Fruit fly (Drosophila melanogaster) whole organism, embryonic: ENCODE data around the gene CG6178.
A peak's percentile ranks its signal among the peaks of the same experiment; 100 is the strongest.

Experiments
- Aef1 ChIP-seq: fragments of 200-800 bp; sonication (Bioruptor generic); IDR thresholded peaks from 3 replicates; pipeline ENCODE4 v1.3.6; 2022; ENCODE audit warnings: missing biosample characterization, missing genetic modification characterization
- Atf-2 ChIP-seq: fragments of 200-800 bp; sonication (Bioruptor generic); optimal IDR thresholded peaks from 2 replicates; lab custom pipeline; 2016; ENCODE audit warnings: missing biosample characterization, missing genetic modification characterization
- Awh ChIP-seq: fragments of 200-800 bp; sonication (Bioruptor generic); IDR thresholded peaks from 2 replicates; pipeline ENCODE4, ENCODE4 v1.3.6; 2022; ENCODE audit warnings: missing biosample characterization, missing genetic modification characterization
- CG10565 ChIP-seq: fragments of 200-800 bp; sonication (Bioruptor generic); optimal IDR thresholded peaks from 3 replicates; lab custom pipeline; 2016; ENCODE audit warnings: missing biosample characterization, mild to moderate bottlenecking, missing genetic modification characterization
- CG11560 ChIP-seq: fragments of 200-800 bp; sonication (Bioruptor generic); IDR thresholded peaks from 3 replicates; pipeline ENCODE4 v1.3.6; 2022; ENCODE audit warnings: missing biosample characterization, missing genetic modification characterization
- CG11723 ChIP-seq: fragments of 200-800 bp; sonication (Bioruptor generic); optimal IDR thresholded peaks from 2 replicates; lab custom pipeline; 2017; ENCODE audit warnings: missing biosample characterization, mild to moderate bottlenecking, missing genetic modification characterization
- CG12236 ChIP-seq: fragments of 200-800 bp; sonication (Bioruptor generic); optimal IDR thresholded peaks from 2 replicates; lab custom pipeline; 2016; ENCODE audit warnings: missing biosample characterization, missing genetic modification characterization
- CG12659 ChIP-seq: fragments of 200-800 bp; sonication (Bioruptor generic); optimal IDR thresholded peaks from 3 replicates; lab custom pipeline; 2017; ENCODE audit warnings: mild to moderate bottlenecking, missing biosample characterization, missing genetic modification reagents, missing genetic modification characterization
- CG14441 ChIP-seq: fragments of 200-800 bp; sonication (Bioruptor generic); IDR thresholded peaks from 2 replicates; pipeline ENCODE4 v1.3.6; 2022; ENCODE audit warnings: missing biosample characterization, missing genetic modification characterization
- CG15269 ChIP-seq: fragments of 200-800 bp; sonication (Bioruptor generic); optimal IDR thresholded peaks from 2 replicates; lab custom pipeline; 2018; ENCODE audit warnings: missing biosample characterization, mild to moderate bottlenecking, missing genetic modification characterization, moderate library complexity
- CG15514 ChIP-seq: fragments of 200-800 bp; sonication (Bioruptor generic); optimal IDR thresholded peaks from 3 replicates; lab custom pipeline; 2017; ENCODE audit warnings: missing biosample characterization, missing genetic modification characterization, mild to moderate bottlenecking, moderate library complexity, missing genetic modification reagents
- CG1602 ChIP-seq: fragments of 200-800 bp; sonication (Bioruptor generic); optimal IDR thresholded peaks from 3 replicates; lab custom pipeline; 2016; ENCODE audit warnings: missing biosample characterization, missing genetic modification characterization
- CG18262 ChIP-seq: fragments of 200-800 bp; optimal IDR thresholded peaks from 3 replicates; lab custom pipeline; 2019; ENCODE audit warnings: missing biosample characterization, mild to moderate bottlenecking, missing genetic modification characterization, moderate library complexity
- CG18476 ChIP-seq: fragments of 200-800 bp; sonication (Bioruptor generic); optimal IDR thresholded peaks from 2 replicates; lab custom pipeline; 2016; ENCODE audit warnings: missing biosample characterization, mild to moderate bottlenecking, missing genetic modification characterization
- CG2889 ChIP-seq: fragments of 200-800 bp; sonication (Bioruptor generic); IDR thresholded peaks from 3 replicates; pipeline ENCODE4 v1.3.6; 2022; ENCODE audit warnings: missing biosample characterization, missing genetic modification characterization
- CG30020 ChIP-seq: fragments of 200-800 bp; optimal IDR thresholded peaks from 2 replicates; lab custom pipeline; 2019; ENCODE audit warnings: missing biosample characterization, mild to moderate bottlenecking, missing genetic modification characterization, moderate library complexity
- CG3065 ChIP-seq: fragments of 200-800 bp; sonication (Bioruptor generic); optimal IDR thresholded peaks from 2 replicates; lab custom pipeline; 2016; ENCODE audit warnings: missing biosample characterization, missing genetic modification characterization
- CG33557 ChIP-seq: fragments of 200-800 bp; sonication (Bioruptor generic); optimal IDR thresholded peaks from 2 replicates; lab custom pipeline; 2019; ENCODE audit warnings: missing biosample characterization, mild to moderate bottlenecking, missing genetic modification characterization, moderate library complexity
- CG3726 ChIP-seq: fragments of 200-800 bp; sonication (Bioruptor generic); IDR thresholded peaks from 3 replicates; pipeline ENCODE4, ENCODE4 v1.3.6; 2022; ENCODE audit warnings: missing biosample characterization, missing genetic modification characterization
- CG3838 ChIP-seq: fragments of 200-800 bp; sonication (Bioruptor generic); optimal IDR thresholded peaks from 3 replicates; lab custom pipeline; 2016; ENCODE audit warnings: missing biosample characterization, missing genetic modification characterization
- CG3995 ChIP-seq: fragments of 200-800 bp; sonication (Bioruptor generic); optimal IDR thresholded peaks from 3 replicates; lab custom pipeline; 2016; ENCODE audit warnings: missing biosample characterization, missing genetic modification characterization
- CG42726 ChIP-seq: fragments of 200-800 bp; sonication (Bioruptor generic); IDR thresholded peaks from 2 replicates; pipeline ENCODE4 v1.3.6; 2022; ENCODE audit warnings: missing biosample characterization, missing genetic modification characterization; ENCODE audit not compliant: partially characterized antibody
- CG4424 ChIP-seq: fragments of 200-800 bp; sonication (Bioruptor generic); optimal IDR thresholded peaks from 3 replicates; lab custom pipeline; 2016; ENCODE audit warnings: missing biosample characterization, missing genetic modification characterization
- CG4854 ChIP-seq: fragments of 200-800 bp; sonication (Bioruptor generic); optimal IDR thresholded peaks from 2 replicates; lab custom pipeline; 2016; ENCODE audit warnings: missing biosample characterization, missing genetic modification characterization, inconsistent platforms
- CG6654 ChIP-seq: fragments of 200-800 bp; sonication (Bioruptor generic); optimal IDR thresholded peaks from 2 replicates; lab custom pipeline; 2017; ENCODE audit warnings: missing biosample characterization, mild to moderate bottlenecking, missing genetic modification characterization
- CG8478 ChIP-seq: fragments of >200 bp; optimal IDR thresholded peaks from 2 replicates; lab custom pipeline; 2018
- CoRest ChIP-seq: fragments of 200-800 bp; sonication (Bioruptor generic); optimal IDR thresholded peaks from 3 replicates; lab custom pipeline; 2018; ENCODE audit warnings: missing biosample characterization, mild to moderate bottlenecking, missing genetic modification characterization, moderate library complexity
- Dll ChIP-seq: fragments of 200-800 bp; sonication (Bioruptor generic); IDR thresholded peaks from 4 replicates; pipeline ENCODE4 v1.3.6; 2022; ENCODE audit warnings: missing biosample characterization, missing genetic modification characterization; ENCODE audit not compliant: partially characterized antibody
- Fer2 ChIP-seq: fragments of 200-800 bp; sonication (Bioruptor generic); optimal IDR thresholded peaks from 2 replicates; lab custom pipeline; 2018; ENCODE audit warnings: missing biosample characterization, mild to moderate bottlenecking, missing genetic modification characterization, moderate library complexity
- Fer3 ChIP-seq: fragments of 200-800 bp; sonication (Bioruptor generic); optimal IDR thresholded peaks from 2 replicates; lab custom pipeline; 2018; ENCODE audit warnings: missing biosample characterization, mild to moderate bottlenecking, missing genetic modification characterization, moderate library complexity
- Gug ChIP-seq: fragments of 200-800 bp; sonication (Bioruptor generic); IDR thresholded peaks from 4 replicates; pipeline ENCODE4 v1.3.6; 2022; ENCODE audit warnings: missing biosample characterization, missing genetic modification characterization
- HLH3B ChIP-seq: fragments of 200-800 bp; sonication (Bioruptor generic); IDR thresholded peaks from 2 replicates; pipeline ENCODE4 v1.3.6; 2022; ENCODE audit warnings: missing biosample characterization, missing genetic modification characterization
- Nf-YB ChIP-seq: fragments of 200-800 bp; sonication (Bioruptor generic); optimal IDR thresholded peaks from 3 replicates; lab custom pipeline; 2019; ENCODE audit warnings: missing biosample characterization, mild to moderate bottlenecking, missing genetic modification characterization, moderate library complexity
- Ravus ChIP-seq: fragments of 200-800 bp; sonication (Bioruptor generic); IDR thresholded peaks from 2 replicates; pipeline ENCODE4 v1.3.6; 2022; ENCODE audit warnings: missing biosample characterization, missing genetic modification characterization
- Rx ChIP-seq: fragments of 200-800 bp; sonication (Bioruptor generic); IDR thresholded peaks from 2 replicates; pipeline ENCODE4 v1.3.6; 2022; ENCODE audit warnings: missing biosample characterization, missing genetic modification characterization
- Scr ChIP-seq: fragments of 200-800 bp; sonication (Bioruptor generic); IDR thresholded peaks from 2 replicates; pipeline ENCODE4 v1.3.6; 2022; ENCODE audit warnings: missing biosample characterization, missing genetic modification characterization; ENCODE audit not compliant: partially characterized antibody
- Sry-δ ChIP-seq: fragments of 200-800 bp; sonication (Bioruptor generic); optimal IDR thresholded peaks from 2 replicates; lab custom pipeline; 2016; ENCODE audit warnings: missing biosample characterization, missing genetic modification characterization
- br ChIP-seq: fragments of >200 bp; optimal IDR thresholded peaks from 2 replicates; lab custom pipeline; 2017
- chn ChIP-seq: fragments of 200-800 bp; sonication (Bioruptor generic); optimal IDR thresholded peaks from 2 replicates; lab custom pipeline; 2016; ENCODE audit warnings: missing biosample characterization, missing genetic modification characterization
- dpn ChIP-seq, 2 experiments: fragments of 200-800 bp; sonication (Bioruptor generic); optimal IDR thresholded peaks; 3 replicates each; lab custom pipeline; 2016; ENCODE audit warnings: missing biosample characterization in 2 of 2, missing genetic modification characterization in 2 of 2
- kni ChIP-seq: fragments of 200-800 bp; sonication (Bioruptor generic); optimal IDR thresholded peaks from 3 replicates; lab custom pipeline; 2017; ENCODE audit warnings: mild to moderate bottlenecking, missing biosample characterization, missing genetic modification reagents, missing genetic modification characterization
- lov ChIP-seq, 2 experiments: fragments of 200-800 bp in 1 of 2; fragments of >200 bp in 1 of 2; sonication (Bioruptor generic) in 1 of 2; IDR thresholded peaks in 1 of 2; optimal IDR thresholded peaks in 1 of 2; 2 replicates in 1 of 2; 3 replicates in 1 of 2; pipeline versions ENCODE4 v1.3.6 to Lab custom; 2017 to 2022; ENCODE audit warnings: missing biosample characterization in 1 of 2, missing genetic modification characterization in 1 of 2
- mam ChIP-seq: fragments of 200-800 bp; sonication (Bioruptor generic); optimal IDR thresholded peaks from 3 replicates; lab custom pipeline; 2016; ENCODE audit warnings: missing biosample characterization, missing genetic modification characterization
- oc ChIP-seq: fragments of 200-800 bp; sonication (Bioruptor generic); optimal IDR thresholded peaks from 2 replicates; lab custom pipeline; 2018; ENCODE audit warnings: missing biosample characterization, mild to moderate bottlenecking, missing genetic modification characterization, moderate library complexity
- phol ChIP-seq: fragments of 200-800 bp; sonication (Bioruptor generic); optimal IDR thresholded peaks from 3 replicates; lab custom pipeline; 2018; ENCODE audit warnings: missing biosample characterization, mild to moderate bottlenecking, missing genetic modification characterization, moderate library complexity
- psq ChIP-seq: fragments of 200-800 bp; sonication (Bioruptor generic); optimal IDR thresholded peaks from 2 replicates; lab custom pipeline; 2017; ENCODE audit warnings: missing biosample characterization, missing genetic modification characterization
- pzg ChIP-seq: fragments of 200-800 bp; sonication (Bioruptor generic); optimal IDR thresholded peaks from 3 replicates; lab custom pipeline; 2018; ENCODE audit warnings: missing biosample characterization, mild to moderate bottlenecking, missing genetic modification characterization, moderate library complexity
- scrt ChIP-seq: fragments of 200-800 bp; sonication (Bioruptor generic); optimal IDR thresholded peaks from 2 replicates; lab custom pipeline; 2018; ENCODE audit warnings: missing biosample characterization, mild to moderate bottlenecking, missing genetic modification characterization, moderate library complexity
- slou ChIP-seq: fragments of 200-800 bp; sonication (Bioruptor generic); optimal IDR thresholded peaks from 3 replicates; lab custom pipeline; 2016; ENCODE audit warnings: missing biosample characterization, missing genetic modification characterization
- trem ChIP-seq: fragments of 200-800 bp; optimal IDR thresholded peaks from 3 replicates; lab custom pipeline; 2019; ENCODE audit warnings: missing biosample characterization, mild to moderate bottlenecking, missing genetic modification characterization, moderate library complexity

Gene CG6178

dm6 chr3R:24163556-24164022 is 11.4 kb downstream of the CG6178 start, which contains the start of gene Apc2 (continued):
- TF ChIP-seq CoRest (tag; lab: Kevin White, UChicago) (peak; percentile 80), CG11560 (tag; lab: Robert Waterston, UW) (peak; percentile 89), CG4424 (GFP tag; lab: Kevin White, UChicago) (peak; percentile 33), CG15514 (GFP tag; lab: Kevin White, UChicago) (peak; percentile 69), oc (tag; lab: Kevin White, UChicago) (no peak), trem (peak; percentile 73), CG2889 (GFP tag; lab: Robert Waterston, UW) (0 out of 3 replicates have a peak, but pooled peaks have one; percentile 11), Awh (no peak), dpn (GFP tag; optimal IDR thresholded peaks at IDR 0.05; lab: Kevin White, UChicago) (peak; percentile 34 to 61), lov (optimal IDR thresholded peaks at IDR 0.05; lab: Kevin White, UChicago) (no peak), lov (GFP tag; IDR thresholded peaks at IDR 0.05; lab: Robert Waterston, UW) (no peak), CG3726 (GFP tag; lab: Robert Waterston, UW) (no peak), Atf-2 (GFP tag; lab: Kevin White, UChicago) (no peak), CG3065 (GFP tag; lab: Kevin White, UChicago) (no peak), CG3995 (peak; percentile 60), CG30020 (tag; lab: Kevin White, UChicago) (peak; percentile 55), HLH3B (GFP tag; lab: Robert Waterston, UW) (peak; percentile 57; the same call in 1 of the 2 replicates), Fer2 (tag; lab: Kevin White, UChicago) (peak; percentile 42), CG1602 (peak; percentile 60), scrt (GFP tag; lab: Kevin White, UChicago) (peak; percentile 36), Fer3 (tag; lab: Kevin White, UChicago) (peak; percentile 69), Rx (GFP tag; lab: Robert Waterston, UW) (peak; percentile 58), CG33557 (peak; percentile 26), slou (GFP tag; lab: Kevin White, UChicago) (no peak), CG3838 (GFP tag; lab: Kevin White, UChicago) (peak; percentile 25), CG12236 (GFP tag; lab: Kevin White, UChicago) (no peak), psq (peak; percentile 10), phol (tag; lab: Kevin White, UChicago) (peak; percentile 82), Gug (GFP tag; lab: Robert Waterston, UW) (0 out of 4 replicates have a peak, but pooled peaks have one; percentile 12), Ravus (GFP tag; lab: Robert Waterston, UW) (no peak), CG10565 (no peak), Sry-δ (GFP tag; lab: Kevin White, UChicago) (peak; percentile 66), CG14441 (GFP tag; lab: Robert Waterston, UW) (peak; percentile 64; the same call in 1 of the 2 replicates), CG18476 (peak; percentile 61), CG42726 (no peak), CG15269 (tag; lab: Kevin White, UChicago) (peak; percentile 67), Dll (GFP tag; lab: Robert Waterston, UW) (peak; percentile 78), br (lab: Kevin White, UChicago) (no peak), mam (GFP tag; lab: Kevin White, UChicago) (peak; percentile 41), Nf-YB (GFP tag; lab: Kevin White, UChicago) (peak; percentile 35), chn (GFP tag; lab: Kevin White, UChicago) (no peak), kni (no peak), CG12659 (GFP tag; lab: Kevin White, UChicago) (peak; percentile 64), CG4854 (peak; percentile 25), Aef1 (peak; percentile 48), CG18262 (peak; percentile 75), CG8478 (lab: Kevin White, UChicago) (no peak), CG11723 (GFP tag; lab: Kevin White, UChicago) (peak; percentile 2), Scr (peak; percentile 74), CG6654 (GFP tag; lab: Kevin White, UChicago) (no peak), pzg (GFP tag; lab: Kevin White, UChicago) (peak; percentile 21)
